Worm (Caenorhabditis elegans): Measurements from ENCODE around the gene ttbk-8.2.

Gene ttbk-8.2

ce11 chrIV:5666115-5667028, 34.6 kb downstream of the ttbk-8.2 start:
- TF ChIP-seq C34F6.9 (tag; optimal IDR thresholded peaks at IDR 0.05) (no peak), ztf-11 (tag; optimal IDR thresholded peaks at IDR 0.05) (no peak), aly-2 (tag; optimal IDR thresholded peaks at IDR 0.05) (no peak), sem-4 (tag; optimal IDR thresholded peaks at IDR 0.05) (no peak), mab-5 (tag; optimal IDR thresholded peaks at IDR 0.05) (no peak), skn-1 (tag; optimal IDR thresholded peaks at IDR 0.05) (peak; percentile 82), peb-1 (tag; optimal IDR thresholded peaks at IDR 0.05) (no peak), unc-55 (GFP tag; optimal IDR thresholded peaks at IDR 0.05) (no peak), fos-1 (tag; optimal IDR thresholded peaks at IDR 0.05) (peak; percentile 56), R02D3.7 (tag; optimal IDR thresholded peaks at IDR 0.05) (no peak), egl-27 (tag; optimal IDR thresholded peaks at IDR 0.05) (no peak), nhr-21 (tag; optimal IDR thresholded peaks at IDR 0.05) (no peak), nhr-12 (tag; optimal IDR thresholded peaks at IDR 0.05) (no peak), crh-2 (tag; optimal IDR thresholded peaks at IDR 0.05) (peak; percentile 58), nhr-129 (tag; optimal IDR thresholded peaks at IDR 0.05) (peak; percentile 19), nhr-6 (tag; optimal IDR thresholded peaks at IDR 0.05) (no peak)

- no peak for TF ChIP-seq nhr-10 (tag; optimal IDR thresholded peaks at IDR 0.05)
- no peak for TF ChIP-seq egl-27 (tag; optimal IDR thresholded peaks at IDR 0.05)
- no peak for TF ChIP-seq dmd-4 (tag; optimal IDR thresholded peaks at IDR 0.05)
- TF ChIP-seq elt-1 (tag; optimal IDR thresholded peaks at IDR 0.05), result no peak
- peak; percentile 88 for TF ChIP-seq skn-1 (tag; optimal IDR thresholded peaks at IDR 0.05)
- TF ChIP-seq ztf-1 (GFP tag; conservative IDR thresholded peaks at IDR 0.05), result no peak
- no peak for TF ChIP-seq mdl-1 (tag; optimal IDR thresholded peaks at IDR 0.05)
- TF ChIP-seq nhr-25 (tag; optimal IDR thresholded peaks at IDR 0.05), result no peak
- TF ChIP-seq nhr-129 (tag; optimal IDR thresholded peaks at IDR 0.05), result peak; percentile 21
- TF ChIP-seq lin-39 (tag; optimal IDR thresholded peaks at IDR 0.05), result no peak
- no peak for TF ChIP-seq nhr-12 (tag; optimal IDR thresholded peaks at IDR 0.05)
- peak in 1 of 2 experiments; percentile 44 for TF ChIP-seq lsy-2 (tag; optimal IDR thresholded peaks at IDR 0.05)
- TF ChIP-seq gmeb-1 (tag; optimal IDR thresholded peaks at IDR 0.05), result no peak
- no peak for TF ChIP-seq lin-11 (tag; optimal IDR thresholded peaks at IDR 0.05)
- TF ChIP-seq unc-55 (GFP tag; optimal IDR thresholded peaks at IDR 0.05), result peak; percentile 14
- TF ChIP-seq Y55F3AM.14 (GFP tag; optimal IDR thresholded peaks at IDR 0.05), result no peak
- TF ChIP-seq C34F6.9 (tag; optimal IDR thresholded peaks at IDR 0.05), result peak; percentile 52
- TF ChIP-seq ceh-82 (tag; optimal IDR thresholded peaks at IDR 0.05), result no peak
- no peak for TF ChIP-seq nhr-237 (tag; optimal IDR thresholded peaks at IDR 0.05)
- no peak for TF ChIP-seq unc-62 (GFP tag; optimal IDR thresholded peaks at IDR 0.05)
- no peak for TF ChIP-seq sem-4 (tag; optimal IDR thresholded peaks at IDR 0.05)
- no peak for TF ChIP-seq ztf-11 (tag; optimal IDR thresholded peaks at IDR 0.05)
- no peak for TF ChIP-seq ZK546.5 (tag; optimal IDR thresholded peaks at IDR 0.05)
- peak; percentile 15 for TF ChIP-seq F13H6.1 (tag; optimal IDR thresholded peaks at IDR 0.05)
- TF ChIP-seq nhr-6 (tag; optimal IDR thresholded peaks at IDR 0.05), result no peak
- no peak for TF ChIP-seq ceh-16 (tag; optimal IDR thresholded peaks at IDR 0.05)
- TF ChIP-seq unc-39 (tag; optimal IDR thresholded peaks at IDR 0.05), result no peak
- no peak for TF ChIP-seq lin-13 (GFP tag; optimal IDR thresholded peaks at IDR 0.05)
- TF ChIP-seq sma-9 (GFP tag; optimal IDR thresholded peaks at IDR 0.05), result peak; percentile 49
- TF ChIP-seq sma-9 (tag; optimal IDR thresholded peaks at IDR 0.05), result no peak
- TF ChIP-seq mab-5 (tag; optimal IDR thresholded peaks at IDR 0.05), result no peak
- TF ChIP-seq elt-3 (tag; optimal IDR thresholded peaks at IDR 0.05), result no peak
- TF ChIP-seq R02D3.7 (tag; optimal IDR thresholded peaks at IDR 0.05), result no peak
- peak; percentile 50 for TF ChIP-seq fos-1 (tag; optimal IDR thresholded peaks at IDR 0.05)
- TF ChIP-seq alr-1 (tag; optimal IDR thresholded peaks at IDR 0.05), result no peak
- no peak for TF ChIP-seq peb-1 (tag; optimal IDR thresholded peaks at IDR 0.05)
- TF ChIP-seq nhr-77 (tag; optimal IDR thresholded peaks at IDR 0.05), result no peak
- no peak for TF ChIP-seq ztf-4 (tag; optimal IDR thresholded peaks at IDR 0.05)
- TF ChIP-seq nhr-21 (tag; optimal IDR thresholded peaks at IDR 0.05), result no peak
- TF ChIP-seq ama-1 (optimal IDR thresholded peaks at IDR 0.05), result no peak
- TF ChIP-seq nhr-23 (tag; optimal IDR thresholded peaks at IDR 0.05), result no peak
- TF ChIP-seq blmp-1 (tag; optimal IDR thresholded peaks at IDR 0.05; ENCODE audit: insufficient read depth), result no peak
- TF ChIP-seq sma-3 (GFP tag; optimal IDR thresholded peaks at IDR 0.05), result peak; percentile 7
- TF ChIP-seq aly-2 (tag; optimal IDR thresholded peaks at IDR 0.05), result no peak
- TF ChIP-seq crh-2 (tag; optimal IDR thresholded peaks at IDR 0.05), result peak; percentile 10
- TF ChIP-seq zag-1 (tag; optimal IDR thresholded peaks at IDR 0.05), result peak; percentile 3
- no peak for TF ChIP-seq nhr-11 (tag; optimal IDR thresholded peaks at IDR 0.05)
- no peak for TF ChIP-seq snpc-4 (tag; optimal IDR thresholded peaks at IDR 0.05)
- TF ChIP-seq mbf-1 (tag; optimal IDR thresholded peaks at IDR 0.05), result no peak
Observed at ce11 chrIV:5667191-5667590, 35.5 kb downstream of the ttbk-8.2 start.

Measured in whole organism, L2 larva.